1 fruit fly cellular context compared by ENCODE assay signal in the genomic region with DNA sequence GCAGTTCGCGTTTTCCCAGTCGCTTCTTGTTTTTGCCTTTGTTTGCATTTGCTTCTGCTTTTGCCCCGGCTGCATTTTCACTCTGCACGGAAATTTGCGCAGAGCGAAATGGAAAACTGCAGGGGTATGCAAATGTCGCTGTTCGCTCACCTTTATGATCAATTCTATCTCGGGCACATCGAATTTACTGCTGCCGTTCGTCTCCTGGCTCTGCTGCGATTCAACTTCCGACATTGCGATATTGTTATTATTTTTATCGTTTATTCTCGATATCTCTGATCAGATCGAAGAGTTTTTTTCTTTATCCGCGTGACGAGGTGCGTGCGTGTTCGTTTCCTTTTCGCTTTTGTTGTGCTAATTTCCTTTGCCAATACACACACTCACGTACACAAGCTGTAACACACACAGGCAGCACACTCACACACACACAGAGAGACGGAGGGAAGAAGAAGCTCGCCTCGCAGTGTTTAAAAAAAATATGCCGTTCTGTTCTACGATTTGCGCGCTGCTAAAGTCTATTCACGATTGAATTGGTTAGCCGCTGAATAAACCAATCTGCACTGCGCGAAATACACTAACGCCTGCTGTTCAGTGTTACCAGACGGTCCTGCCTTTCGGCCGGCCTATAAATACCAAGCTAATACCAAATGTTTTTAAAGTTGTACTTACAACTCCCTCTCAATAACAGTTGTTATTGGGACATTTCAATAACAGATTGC.
TF ChIP-seq lines count a peak whose summit lies in the region.

Clic (minus strand) TSS at position 533 of the 719 bp plus-strand sequence.

TF ChIP-seq in whole organism, embryonic, 481 proteins besides CTCF, POLR2A, EP300 and RAD21 (continued from another document and continues in another):
- TF ChIP-seq CG33213 (GFP tag; optimal IDR thresholded peaks at IDR 0.05; lab: Kevin White, UChicago) (peak; percentile 7), CG3407 (GFP tag; optimal IDR thresholded peaks at IDR 0.05; lab: Kevin White, UChicago) (no peak), prd (optimal IDR thresholded peaks at IDR 0.05; lab: Kevin White, UChicago) (no peak), prd (GFP tag; IDR thresholded peaks at IDR 0.05; lab: Robert Waterston, UW) (no peak), aop (GFP tag; IDR thresholded peaks at IDR 0.05; lab: Robert Waterston, UW) (no peak), bigmax (GFP tag; optimal IDR thresholded peaks at IDR 0.05; lab: Kevin White, UChicago) (peak; percentile 64), Abd-B (GFP tag; optimal IDR thresholded peaks at IDR 0.05; lab: Kevin White, UChicago) (no peak), Sry-δ (GFP tag; optimal IDR thresholded peaks at IDR 0.05; lab: Kevin White, UChicago) (peak; percentile 13), CkIIα-i1 (GFP tag; IDR thresholded peaks at IDR 0.05; lab: Robert Waterston, UW) (no peak), Myb (GFP tag; optimal IDR thresholded peaks at IDR 0.05; lab: Kevin White, UChicago) (no peak), CG3726 (GFP tag; IDR thresholded peaks at IDR 0.05; lab: Robert Waterston, UW) (no peak), CG8388 (GFP tag; optimal IDR thresholded peaks at IDR 0.05; lab: Kevin White, UChicago) (no peak), esg (GFP tag; conservative IDR thresholded peaks at IDR 0.05; lab: Robert Waterston, UW) (no peak), ems (GFP tag; optimal IDR thresholded peaks at IDR 0.05; lab: Kevin White, UChicago) (peak; percentile 20), CG18476 (GFP tag; optimal IDR thresholded peaks at IDR 0.05; lab: Kevin White, UChicago) (no peak), dimm (GFP tag; IDR thresholded peaks at IDR 0.05; lab: Robert Waterston, UW) (no peak), CG9727 (GFP tag; optimal IDR thresholded peaks at IDR 0.05; lab: Kevin White, UChicago) (no peak), ap (GFP tag; IDR thresholded peaks at IDR 0.05; lab: Robert Waterston, UW) (no peak), PHDP (tag; optimal IDR thresholded peaks at IDR 0.05; lab: Kevin White, UChicago) (no peak), her (GFP tag; optimal IDR thresholded peaks at IDR 0.05; lab: Kevin White, UChicago) (peak; percentile 24), tna (GFP tag; IDR thresholded peaks at IDR 0.05; lab: Robert Waterston, UW; ENCODE audit: partially characterized antibody) (peak; percentile 15; the same call in 1 of the 2 replicates), gt (GFP tag; IDR thresholded peaks at IDR 0.05; lab: Robert Waterston, UW) (no peak), ssp (GFP tag; IDR thresholded peaks at IDR 0.05; lab: Robert Waterston, UW) (no peak), pita (GFP tag; optimal IDR thresholded peaks at IDR 0.05; lab: Kevin White, UChicago) (no peak), CG12942 (GFP tag; optimal IDR thresholded peaks at IDR 0.05; lab: Kevin White, UChicago) (no peak), HmgZ (tag; optimal IDR thresholded peaks at IDR 0.05; lab: Kevin White, UChicago) (peak; percentile 40), gcm2 (GFP tag; optimal IDR thresholded peaks at IDR 0.05; lab: Kevin White, UChicago) (no peak), klu (GFP tag; IDR thresholded peaks at IDR 0.05; lab: Robert Waterston, UW) (no peak), CG12155 (GFP tag; optimal IDR thresholded peaks at IDR 0.05; lab: Kevin White, UChicago) (no peak), NfI (GFP tag; optimal IDR thresholded peaks at IDR 0.05; lab: Kevin White, UChicago) (no peak), CG9932 (GFP tag; IDR thresholded peaks at IDR 0.05; lab: Robert Waterston, UW) (no peak; the same call in 1 of the 2 replicates), dysf (GFP tag; IDR thresholded peaks at IDR 0.05; lab: Robert Waterston, UW) (0 out of 3 replicates have a peak, but pooled peaks have one; percentile 2), NC2β (GFP tag; optimal IDR thresholded peaks at IDR 0.05; lab: Kevin White, UChicago) (peak; percentile 35), CG11696 (GFP tag; IDR thresholded peaks at IDR 0.05; lab: Robert Waterston, UW) (no peak), CG7745 (tag; optimal IDR thresholded peaks at IDR 0.05; lab: Kevin White, UChicago) (no peak), CG8478 (optimal IDR thresholded peaks at IDR 0.05; lab: Kevin White, UChicago) (no peak), tin (GFP tag; optimal IDR thresholded peaks at IDR 0.05; lab: Kevin White, UChicago) (no peak), CG12071 (GFP tag; optimal IDR thresholded peaks at IDR 0.05; lab: Kevin White, UChicago) (peak; percentile 30), CG34422 (GFP tag; IDR thresholded peaks at IDR 0.05; lab: Robert Waterston, UW) (peak; percentile 58; the same call in 1 of the 3 replicates), CG10654 (GFP tag; optimal IDR thresholded peaks at IDR 0.05; lab: Kevin White, UChicago) (no peak), ken (GFP tag; IDR thresholded peaks at IDR 0.05; lab: Robert Waterston, UW) (no peak), CG17568 (GFP tag; optimal IDR thresholded peaks at IDR 0.05; lab: Kevin White, UChicago) (no peak), Dip3 (GFP tag; optimal IDR thresholded peaks at IDR 0.05; lab: Kevin White, UChicago) (no peak), hbn (GFP tag; IDR thresholded peaks at IDR 0.05; lab: Robert Waterston, UW; ENCODE audit: partially characterized antibody) (no peak), trh (GFP tag; optimal IDR thresholded peaks at IDR 0.05; lab: Kevin White, UChicago) (no peak), CG13287 (GFP tag; IDR thresholded peaks at IDR 0.05; lab: Robert Waterston, UW; ENCODE audit: partially characterized antibody) (peak; percentile 18; the same call in 1 of the 2 replicates), lilli (GFP tag; optimal IDR thresholded peaks at IDR 0.05; lab: Kevin White, UChicago) (peak; percentile 7), dati (GFP tag; IDR thresholded peaks at IDR 0.05; lab: Robert Waterston, UW) (no peak), CG4404 (GFP tag; IDR thresholded peaks at IDR 0.05; lab: Robert Waterston, UW) (no peak), jumu (GFP tag; optimal IDR thresholded peaks at IDR 0.05; lab: Kevin White, UChicago) (peak; percentile 9), Atf-2 (GFP tag; optimal IDR thresholded peaks at IDR 0.05; lab: Kevin White, UChicago) (no peak), nmo (GFP tag; optimal IDR thresholded peaks at IDR 0.05; lab: Kevin White, UChicago) (no peak), Hr3 (GFP tag; optimal IDR thresholded peaks at IDR 0.05; lab: Kevin White, UChicago) (no peak), dmrt11E (tag; optimal IDR thresholded peaks at IDR 0.05; lab: Kevin White, UChicago) (no peak), chinmo (GFP tag; IDR thresholded peaks at IDR 0.05; lab: Robert Waterston, UW; ENCODE audit: partially characterized antibody) (0 out of 4 replicates have a peak, but pooled peaks have one; percentile 2), HLH54F (GFP tag; optimal IDR thresholded peaks at IDR 0.05; lab: Kevin White, UChicago) (peak; percentile 0), ind (GFP tag; optimal IDR thresholded peaks at IDR 0.05; lab: Kevin White, UChicago) (no peak), mld (GFP tag; IDR thresholded peaks at IDR 0.05; lab: Robert Waterston, UW; ENCODE audit: partially characterized antibody) (0 out of 3 replicates have a peak, but pooled peaks have one; percentile 41), Usf (GFP tag; optimal IDR thresholded peaks at IDR 0.05; lab: Kevin White, UChicago) (no peak), HLH3B (GFP tag; IDR thresholded peaks at IDR 0.05; lab: Robert Waterston, UW) (peak; percentile 15; the same call in 1 of the 2 replicates), Adf1 (GFP tag; IDR thresholded peaks at IDR 0.05; lab: Robert Waterston, UW) (peak; percentile 23; the same call in 1 of the 2 replicates), CG5953 (GFP tag; IDR thresholded peaks at IDR 0.05; lab: Robert Waterston, UW) (no peak), bsh (GFP tag; optimal IDR thresholded peaks at IDR 0.05; lab: Kevin White, UChicago) (no peak), Ada2b (GFP tag; IDR thresholded peaks at IDR 0.05; lab: Robert Waterston, UW) (no peak), bab2 (GFP tag; optimal IDR thresholded peaks at IDR 0.05; lab: Kevin White, UChicago) (no peak), CG5245 (GFP tag; optimal IDR thresholded peaks at IDR 0.05; lab: Kevin White, UChicago) (no peak), CG9437 (GFP tag; optimal IDR thresholded peaks at IDR 0.05; lab: Kevin White, UChicago) (no peak), ro (GFP tag; IDR thresholded peaks at IDR 0.05; lab: Robert Waterston, UW) (no peak), CG3838 (GFP tag; optimal IDR thresholded peaks at IDR 0.05; lab: Kevin White, UChicago) (no peak), sc (optimal IDR thresholded peaks at IDR 0.05; lab: Kevin White, UChicago) (no peak), sc (GFP tag; optimal IDR thresholded peaks at IDR 0.05; lab: Kevin White, UChicago) (no peak), CG4424 (GFP tag; optimal IDR thresholded peaks at IDR 0.05; lab: Kevin White, UChicago) (no peak), ab (GFP tag; optimal IDR thresholded peaks at IDR 0.05; lab: Kevin White, UChicago) (no peak), Nf-YA (GFP tag; IDR thresholded peaks at IDR 0.05; lab: Robert Waterston, UW) (no peak), CG30403 (GFP tag; optimal IDR thresholded peaks at IDR 0.05; lab: Kevin White, UChicago) (no peak), CG4854 (GFP tag; optimal IDR thresholded peaks at IDR 0.05; lab: Kevin White, UChicago) (no peak), CG8924 (tag; optimal IDR thresholded peaks at IDR 0.05; lab: Kevin White, UChicago) (peak; percentile 30), CG15601 (tag; optimal IDR thresholded peaks at IDR 0.05; lab: Kevin White, UChicago) (no peak), CG31365 (tag; optimal IDR thresholded peaks at IDR 0.05; lab: Kevin White, UChicago) (peak; percentile 15), sd (tag; optimal IDR thresholded peaks at IDR 0.05; lab: Kevin White, UChicago) (no peak), croc (GFP tag; conservative IDR thresholded peaks at IDR 0.05; lab: Robert Waterston, UW) (no peak), CG17186 (GFP tag; optimal IDR thresholded peaks at IDR 0.05; lab: Kevin White, UChicago) (no peak), stwl (tag; optimal IDR thresholded peaks at IDR 0.05; lab: Kevin White, UChicago) (peak; percentile 40), chm (GFP tag; IDR thresholded peaks at IDR 0.05; lab: Robert Waterston, UW) (peak; percentile 86), sob (GFP tag; IDR thresholded peaks at IDR 0.05; lab: Robert Waterston, UW) (peak; percentile 51; the same call in 1 of the 2 replicates), CG3995 (GFP tag; optimal IDR thresholded peaks at IDR 0.05; lab: Kevin White, UChicago) (no peak), CG14710 (tag; optimal IDR thresholded peaks at IDR 0.05; lab: Kevin White, UChicago) (peak; percentile 33), danr (GFP tag; IDR thresholded peaks at IDR 0.05; lab: Robert Waterston, UW) (no peak), CG14965 (GFP tag; optimal IDR thresholded peaks at IDR 0.05; lab: Kevin White, UChicago; ENCODE audit: borderline replicate concordance) (no peak), Atf6 (GFP tag; IDR thresholded peaks at IDR 0.05; lab: Robert Waterston, UW) (no peak; the same call in 1 of the 2 replicates), CG2678 (tag; optimal IDR thresholded peaks at IDR 0.05; lab: Kevin White, UChicago) (no peak), CG10462 (GFP tag; optimal IDR thresholded peaks at IDR 0.05; lab: Kevin White, UChicago) (no peak), Hand (GFP tag; optimal IDR thresholded peaks at IDR 0.05; lab: Kevin White, UChicago) (peak; percentile 8), CG12391 (tag; optimal IDR thresholded peaks at IDR 0.05; lab: Kevin White, UChicago) (peak; percentile 8), twi (tag; optimal IDR thresholded peaks at IDR 0.05; lab: Kevin White, UChicago) (no peak), zf30C (GFP tag; optimal IDR thresholded peaks at IDR 0.05; lab: Kevin White, UChicago) (no peak), Nf-YC (tag; optimal IDR thresholded peaks at IDR 0.05; lab: Kevin White, UChicago) (no peak), Hmr (GFP tag; optimal IDR thresholded peaks at IDR 0.05; lab: Kevin White, UChicago) (peak; percentile 55), maf-S (GFP tag; optimal IDR thresholded peaks at IDR 0.05; lab: Kevin White, UChicago) (no peak), D19A (tag; optimal IDR thresholded peaks at IDR 0.05; lab: Kevin White, UChicago) (no peak), eyg (GFP tag; optimal IDR thresholded peaks at IDR 0.05; lab: Kevin White, UChicago) (no peak), CG15696 (tag; optimal IDR thresholded peaks at IDR 0.05; lab: Kevin White, UChicago) (no peak), trem (tag; optimal IDR thresholded peaks at IDR 0.05; lab: Kevin White, UChicago) (no peak), B-H2 (GFP tag; optimal IDR thresholded peaks at IDR 0.05; lab: Kevin White, UChicago) (no peak), HLHmδ (GFP tag; optimal IDR thresholded peaks at IDR 0.05; lab: Kevin White, UChicago) (peak; percentile 70), CG7928 (GFP tag; optimal IDR thresholded peaks at IDR 0.05; lab: Kevin White, UChicago) (no peak), dm (GFP tag; optimal IDR thresholded peaks at IDR 0.05; lab: Kevin White, UChicago) (no peak), CrebB (tag; optimal IDR thresholded peaks at IDR 0.05; lab: Kevin White, UChicago) (no peak), fd102C (GFP tag; optimal IDR thresholded peaks at IDR 0.05; lab: Kevin White, UChicago) (no peak), cas (GFP tag; IDR thresholded peaks at IDR 0.05; lab: Robert Waterston, UW) (no peak), CG12219 (GFP tag; optimal IDR thresholded peaks at IDR 0.05; lab: Kevin White, UChicago) (no peak), Hr39 (optimal IDR thresholded peaks at IDR 0.05; lab: Kevin White, UChicago) (no peak), CG4617 (GFP tag; optimal IDR thresholded peaks at IDR 0.05; lab: Kevin White, UChicago; ENCODE audit: borderline replicate concordance) (peak; percentile 5), emc (GFP tag; optimal IDR thresholded peaks at IDR 0.05; lab: Kevin White, UChicago) (no peak), rib (GFP tag; IDR thresholded peaks at IDR 0.05; lab: Robert Waterston, UW) (peak; percentile 55), Mad (GFP tag; optimal IDR thresholded peaks at IDR 0.05; lab: Kevin White, UChicago) (peak; percentile 5), exex (tag; optimal IDR thresholded peaks at IDR 0.05; lab: Kevin White, UChicago) (no peak), CG15514 (GFP tag; optimal IDR thresholded peaks at IDR 0.05; lab: Kevin White, UChicago) (peak; percentile 37), CG7357 (GFP tag; IDR thresholded peaks at IDR 0.05; lab: Robert Waterston, UW) (no peak), CG11504 (tag; optimal IDR thresholded peaks at IDR 0.05; lab: Kevin White, UChicago) (no peak), stc (GFP tag; IDR thresholded peaks at IDR 0.05; lab: Robert Waterston, UW) (no peak), Vsx1 (GFP tag; optimal IDR thresholded peaks at IDR 0.05; lab: Kevin White, UChicago) (no peak), Opbp (GFP tag; IDR thresholded peaks at IDR 0.05; lab: Robert Waterston, UW; ENCODE audit: partially characterized antibody) (peak; percentile 51; the same call in 1 of the 3 replicates), Neu2 (GFP tag; optimal IDR thresholded peaks at IDR 0.05; lab: Kevin White, UChicago; ENCODE audit: borderline replicate concordance) (no peak), kay (GFP tag; optimal IDR thresholded peaks at IDR 0.05; lab: Kevin White, UChicago) (no peak)
